Worm (Caenorhabditis elegans): ENCODE results near the gene ZK863.1.

DNA sequence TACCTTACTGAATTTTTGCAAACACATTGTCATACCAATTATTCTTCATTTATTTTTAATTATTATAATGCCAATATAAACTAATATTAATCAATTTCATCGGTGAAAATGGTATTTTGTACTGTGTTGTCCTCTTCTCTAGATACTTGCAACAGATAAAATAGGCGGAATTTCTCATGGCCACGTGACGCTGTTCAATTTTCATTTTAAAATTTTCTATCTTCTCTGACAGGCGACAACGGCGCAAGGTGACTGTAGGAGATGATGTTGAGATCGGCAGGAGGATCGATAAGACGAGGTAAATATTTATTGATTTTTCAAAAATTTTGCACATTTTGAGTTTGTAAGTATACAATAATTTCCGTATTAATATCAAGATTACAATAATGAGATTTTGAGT is 24.3 kb upstream of the ZK863.1 start, which contains the start of gene ogdh-2:
- no peak for TF ChIP-seq him-1 (tag; optimal IDR thresholded peaks at IDR 0.05)
- TF ChIP-seq dao-5 (tag; optimal IDR thresholded peaks at IDR 0.05), result no peak

Data from whole organism, L4/young adult.